Worm (Caenorhabditis elegans) whole organism, L4 larva: ENCODE results near the gene R04F11.2.

Experiments used
- F10B5.3 ChIP-seq: sonication (generic microtip); optimal IDR thresholded peaks from 2 replicates; lab custom pipeline; 2016; ENCODE audit warnings: mild to moderate bottlenecking, missing genetic modification characterization, missing compliant biosample characterization
- F44E2.7 ChIP-seq: fragments of 200-800 bp; sonication (Bioruptor generic); IDR thresholded peaks from 2 replicates; pipeline ENCODE4 v2.1.2; 2022; ENCODE audit warnings: missing genetic modification characterization, missing compliant biosample characterization
- T26A8.4 ChIP-seq: fragments of 200-800 bp; sonication (Bioruptor generic); IDR thresholded peaks from 2 replicates; pipeline ENCODE4 v1.3.6; 2022; ENCODE audit warnings: missing genetic modification characterization, missing compliant biosample characterization
- Y75B8A.6 ChIP-seq: fragments of 200-800 bp; sonication (Bioruptor generic); IDR thresholded peaks from 2 replicates; pipeline ENCODE4 v1.3.6; 2022; ENCODE audit warnings: missing genetic modification reagents, missing genetic modification characterization, missing compliant biosample characterization
- ZK337.2 ChIP-seq: fragments of 200-800 bp; sonication (Bioruptor generic); IDR thresholded peaks from 2 replicates; pipeline ENCODE4 v1.3.6; 2022; ENCODE audit warnings: missing genetic modification reagents, missing genetic modification characterization, missing compliant biosample characterization
- ZK546.5 ChIP-seq, 2 experiments: sonication (generic microtip); optimal IDR thresholded peaks; 2 replicates each; lab custom pipeline; 2017; ENCODE audit warnings: missing biosample characterization in 2 of 2, missing genetic modification characterization in 2 of 2
- aha-1 ChIP-seq: fragments of 150-350 bp; peaks from one replicate; lab custom pipeline; 2014; ENCODE audit warnings: missing biosample characterization, missing genetic modification characterization
- attf-4 ChIP-seq: sonication (generic microtip); optimal IDR thresholded peaks from 3 replicates; lab custom pipeline; 2017; ENCODE audit warnings: missing biosample characterization, missing genetic modification characterization
- ceh-20 ChIP-seq: fragments of 200-800 bp; sonication (Bioruptor generic); IDR thresholded peaks from 2 replicates; pipeline ENCODE4 v1.3.6; 2022; ENCODE audit warnings: missing genetic modification reagents, missing genetic modification characterization, missing compliant biosample characterization
- ceh-28 ChIP-seq: fragments of 150-350 bp; optimal IDR thresholded peaks from 2 replicates; lab custom pipeline; 2014; ENCODE audit warnings: missing biosample characterization, missing genetic modification reagents, missing genetic modification characterization
- ceh-32 ChIP-seq: sonication (generic microtip); optimal IDR thresholded peaks from 2 replicates; lab custom pipeline; 2016; ENCODE audit warnings: mild to moderate bottlenecking, missing genetic modification characterization, missing compliant biosample characterization; ENCODE audit not compliant: poor library complexity
- ceh-62 ChIP-seq: sonication (generic microtip); optimal IDR thresholded peaks from 2 replicates; lab custom pipeline; 2017; ENCODE audit warnings: missing biosample characterization, missing genetic modification characterization
- ctbp-1 ChIP-seq: fragments of 200-800 bp; sonication (Bioruptor generic); IDR thresholded peaks from 2 replicates; pipeline ENCODE4 v1.3.6; 2022; ENCODE audit warnings: missing genetic modification reagents, missing genetic modification characterization, missing compliant biosample characterization
- daf-12 ChIP-seq: fragments of 150-350 bp; optimal IDR thresholded peaks from 2 replicates; lab custom pipeline; 2014; ENCODE audit warnings: missing biosample characterization, missing genetic modification reagents, missing genetic modification characterization
- daf-16 ChIP-seq, 3 experiments: sonication (generic microtip); optimal IDR thresholded peaks; 2 replicates each; lab custom pipeline; 2016 to 2017; ENCODE audit warnings: missing genetic modification characterization in 3 of 3, missing genetic modification reagents in 3 of 3, mild to moderate bottlenecking in 2 of 3, missing compliant biosample characterization in 2 of 3, missing biosample characterization in 1 of 3, moderate library complexity in 1 of 3
- duxl-1 ChIP-seq: sonication (generic microtip); optimal IDR thresholded peaks from 2 replicates; lab custom pipeline; 2016; ENCODE audit warnings: mild to moderate bottlenecking, missing genetic modification characterization, moderate library complexity, missing compliant biosample characterization; ENCODE audit not compliant: poor library complexity
- dve-1 ChIP-seq: sonication (generic microtip); optimal IDR thresholded peaks from 2 replicates; lab custom pipeline; 2017; ENCODE audit warnings: antibody characterized with exemption, mild to moderate bottlenecking, missing genetic modification characterization, missing compliant biosample characterization; ENCODE audit not compliant: insufficient read depth
- egl-27 ChIP-seq: sonication (generic microtip); optimal IDR thresholded peaks from 3 replicates; lab custom pipeline; 2017; ENCODE audit warnings: missing biosample characterization, missing genetic modification reagents, missing genetic modification characterization
- hif-1 ChIP-seq, 2 experiments: sonication (generic microtip); optimal IDR thresholded peaks; 2 replicates each; lab custom pipeline; 2016 to 2017; ENCODE audit warnings: missing compliant biosample characterization in 2 of 2, missing genetic modification characterization in 2 of 2, missing genetic modification reagents in 2 of 2, missing genotype in 2 of 2, mild to moderate bottlenecking in 1 of 2
- hlh-11 ChIP-seq: fragments of 200-800 bp; sonication (Bioruptor generic); optimal IDR thresholded peaks from 2 replicates; lab custom pipeline; 2018; ENCODE audit warnings: mild to moderate bottlenecking, missing genetic modification characterization, missing compliant biosample characterization
- hmg-1.1 ChIP-seq: fragments of 200-800 bp; sonication (Bioruptor generic); IDR thresholded peaks from 2 replicates; pipeline ENCODE4 v1.3.6; 2022; ENCODE audit warnings: missing genetic modification reagents, missing genetic modification characterization, missing compliant biosample characterization
- lin-15B ChIP-seq: fragments of 150-350 bp; sonication (generic microtip); optimal IDR thresholded peaks from 3 replicates; lab custom pipeline; 2014; ENCODE audit warnings: missing biosample characterization, missing genetic modification characterization
- lin-39 ChIP-seq: fragments of 150-350 bp; optimal IDR thresholded peaks from 2 replicates; lab custom pipeline; 2014; ENCODE audit warnings: missing biosample characterization, missing genetic modification reagents, missing genetic modification characterization
- lsy-2 ChIP-seq, 2 experiments: fragments of 150-350 bp in 1 of 2; sonication (generic microtip) in 1 of 2; optimal IDR thresholded peaks; 2 replicates each; lab custom pipeline; 2014 to 2017; ENCODE audit warnings: missing biosample characterization in 2 of 2, missing genetic modification characterization in 2 of 2
- madf-9 ChIP-seq: fragments of 200-800 bp; sonication (Bioruptor generic); conservative IDR thresholded peaks from 2 replicates; pipeline ENCODE4 v1.3.6; 2022; ENCODE audit warnings: missing genetic modification reagents, missing genetic modification characterization, missing compliant biosample characterization
- mdl-1 ChIP-seq, 2 experiments: fragments of 150-350 bp in 1 of 2; sonication (generic microtip) in 1 of 2; optimal IDR thresholded peaks; 2 replicates each; lab custom pipeline; 2014 to 2017; ENCODE audit warnings: missing biosample characterization in 2 of 2, missing genetic modification characterization in 2 of 2
- mdt-29 ChIP-seq: fragments of 200-800 bp; sonication (Bioruptor generic); IDR thresholded peaks from 2 replicates; pipeline ENCODE4 v1.3.6; 2022; ENCODE audit warnings: missing genetic modification reagents, missing genetic modification characterization, missing compliant biosample characterization
- mxl-3 ChIP-seq: fragments of 200-800 bp; sonication (Bioruptor generic); optimal IDR thresholded peaks from 2 replicates; lab custom pipeline; 2018; ENCODE audit warnings: mild to moderate bottlenecking, missing genetic modification characterization, missing compliant biosample characterization
- nhr-10 ChIP-seq: fragments of 150-350 bp; optimal IDR thresholded peaks from 2 replicates; lab custom pipeline; 2014; ENCODE audit warnings: missing biosample characterization, missing genetic modification characterization
- nhr-111 ChIP-seq: fragments of 200-800 bp; sonication (Bioruptor generic); optimal IDR thresholded peaks from 2 replicates; lab custom pipeline; 2018; ENCODE audit warnings: mild to moderate bottlenecking, missing genetic modification characterization, missing compliant biosample characterization
- nhr-28 ChIP-seq: fragments of 150-350 bp; optimal IDR thresholded peaks from 2 replicates; lab custom pipeline; 2014; ENCODE audit warnings: missing biosample characterization, missing genetic modification characterization
- nhr-42 ChIP-seq: fragments of 200-800 bp; sonication (Bioruptor generic); IDR thresholded peaks from 2 replicates; pipeline ENCODE4 v1.3.6; 2022; ENCODE audit warnings: missing genetic modification characterization, missing compliant biosample characterization
- nhr-48 ChIP-seq: sonication (generic microtip); optimal IDR thresholded peaks from 2 replicates; lab custom pipeline; 2016; ENCODE audit warnings: mild to moderate bottlenecking, missing genetic modification characterization, missing compliant biosample characterization
- nhr-77 ChIP-seq: fragments of 150-350 bp; optimal IDR thresholded peaks from 2 replicates; lab custom pipeline; 2014; ENCODE audit warnings: missing biosample characterization, missing genetic modification characterization
- php-3 ChIP-seq: fragments of 200-800 bp; sonication (Bioruptor generic); IDR thresholded peaks from 2 replicates; pipeline ENCODE4 v1.3.6; 2022; ENCODE audit warnings: missing genetic modification reagents, missing genetic modification characterization, missing compliant biosample characterization
- sdz-12 ChIP-seq: fragments of 200-800 bp; sonication (Bioruptor generic); optimal IDR thresholded peaks from 2 replicates; lab custom pipeline; 2018; ENCODE audit warnings: mild to moderate bottlenecking, missing genetic modification characterization, missing compliant biosample characterization
- snpc-1.2 ChIP-seq: fragments of 200-800 bp; sonication (Bioruptor generic); IDR thresholded peaks from 2 replicates; pipeline ENCODE4 v1.3.6; 2022; ENCODE audit warnings: missing genetic modification reagents, missing genetic modification characterization, missing compliant biosample characterization
- spr-1 ChIP-seq: sonication (generic microtip); optimal IDR thresholded peaks from 2 replicates; lab custom pipeline; 2016; ENCODE audit warnings: mild to moderate bottlenecking, missing genetic modification characterization, missing compliant biosample characterization
- tra-1 ChIP-seq: fragments of 200-800 bp; sonication (Bioruptor generic); IDR thresholded peaks from 2 replicates; pipeline ENCODE4 v1.3.6; 2022; ENCODE audit warnings: missing genetic modification reagents, missing genetic modification characterization, missing compliant biosample characterization
- unc-62 ChIP-seq, 3 experiments: fragments of 150-350 bp in 1 of 3; sonication (generic microtip); optimal IDR thresholded peaks in 2 of 3; peaks in 1 of 3; 1 replicate in 1 of 3; 2 replicates in 2 of 3; lab custom pipeline; 2014 to 2017; ENCODE audit warnings: missing biosample characterization in 3 of 3, missing genetic modification characterization in 3 of 3, missing genetic modification reagents in 3 of 3, missing genotype in 1 of 3
- vab-7 ChIP-seq: fragments of 200-800 bp; sonication (Bioruptor generic); IDR thresholded peaks from 2 replicates; pipeline ENCODE4 v1.3.6; 2022; ENCODE audit warnings: missing genetic modification reagents, missing genetic modification characterization, missing compliant biosample characterization
- zag-1 ChIP-seq: fragments of 150-350 bp; optimal IDR thresholded peaks from 2 replicates; lab custom pipeline; 2014; ENCODE audit warnings: missing biosample characterization, missing genetic modification characterization
- zfp-2 ChIP-seq: sonication (generic microtip); optimal IDR thresholded peaks from 2 replicates; lab custom pipeline; 2016; ENCODE audit warnings: mild to moderate bottlenecking, missing genetic modification characterization, missing compliant biosample characterization
- zip-11 ChIP-seq: fragments of 200-800 bp; sonication (Bioruptor generic); IDR thresholded peaks from 2 replicates; pipeline ENCODE4 v1.3.6; 2022; ENCODE audit warnings: missing genetic modification characterization, missing compliant biosample characterization
- ztf-7 ChIP-seq: fragments of 150-350 bp; optimal IDR thresholded peaks from 2 replicates; lab custom pipeline; 2014; ENCODE audit warnings: missing biosample characterization, missing genetic modification characterization

R04F11.2 gene

ce11 chrV:12291587-12291986, 26.6 kb upstream of the R04F11.2 start, which contains the start of the genes srpa-68 and srh-16 (continued):
- TF ChIP-seq lsy-2 (tag; optimal IDR thresholded peaks at IDR 0.05; lab: Kevin White, UChicago), result peak; percentile 22 to 94
- TF ChIP-seq nhr-28 (tag; lab: Kevin White, UChicago), result peak; percentile 72
- TF ChIP-seq nhr-77 (tag; lab: Kevin White, UChicago), result peak; percentile 37

ce11 chrV:12294091-12294490, 24.1 kb upstream of the R04F11.2 start:
- TF ChIP-seq hif-1 (tag; optimal IDR thresholded peaks at IDR 0.05; lab: Kevin White, UChicago), result no peak
- TF ChIP-seq zfp-2 (tag; lab: Kevin White, UChicago), result no peak
- TF ChIP-seq madf-9 (GFP tag; lab: Robert Waterston, UW), result no peak
- TF ChIP-seq ZK337.2 (GFP tag; lab: Robert Waterston, UW), result no peak
- peak; percentile 34; the same call in 1 of the 2 replicates for TF ChIP-seq ceh-20
- no peak for TF ChIP-seq aha-1
- TF ChIP-seq nhr-42 (GFP tag; lab: Robert Waterston, UW), result no peak
- 0 out of 2 replicates have a peak, but pooled peaks have one; percentile 26 for TF ChIP-seq tra-1
- no peak for TF ChIP-seq snpc-1.2 (GFP tag; lab: Robert Waterston, UW)
- TF ChIP-seq spr-1 (tag; lab: Kevin White, UChicago), result no peak
- TF ChIP-seq ctbp-1 (GFP tag; lab: Robert Waterston, UW), result no peak
- no peak for TF ChIP-seq mdl-1 (tag; optimal IDR thresholded peaks at IDR 0.05; lab: Kevin White, UChicago)
- no peak for TF ChIP-seq attf-4
- TF ChIP-seq nhr-111, result no peak
- no peak for TF ChIP-seq hmg-1.1 (GFP tag; lab: Robert Waterston, UW)
- no peak for TF ChIP-seq vab-7 (GFP tag; lab: Robert Waterston, UW)
- no peak for TF ChIP-seq ztf-7 (tag; lab: Kevin White, UChicago)
- no peak for TF ChIP-seq php-3 (GFP tag; lab: Robert Waterston, UW)
- TF ChIP-seq F44E2.7 (GFP tag; lab: Robert Waterston, UW), result no peak
- no peak for TF ChIP-seq nhr-10 (tag; lab: Kevin White, UChicago)
- TF ChIP-seq daf-16 (GFP tag; optimal IDR thresholded peaks at IDR 0.05; lab: Kevin White, UChicago), result no peak
- TF ChIP-seq daf-16 (tag; optimal IDR thresholded peaks at IDR 0.05; lab: Kevin White, UChicago), result no peak
- no peak for TF ChIP-seq egl-27
- TF ChIP-seq sdz-12 (GFP tag; lab: Kevin White, UChicago), result no peak
- TF ChIP-seq nhr-28 (tag; lab: Kevin White, UChicago), result peak; percentile 32
- TF ChIP-seq unc-62 (GFP tag; optimal IDR thresholded peaks at IDR 0.05 in 1 of 2; lab: Kevin White, UChicago), result peak in 1 of 2 experiments; percentile 79
- no peak for TF ChIP-seq unc-62 (tag; optimal IDR thresholded peaks at IDR 0.05; lab: Kevin White, UChicago)
- no peak for TF ChIP-seq mdt-29 (GFP tag; lab: Robert Waterston, UW)
- TF ChIP-seq lin-15B (tag; lab: Kevin White, UChicago), result no peak
- no peak for TF ChIP-seq F10B5.3
- TF ChIP-seq ceh-32, result no peak
- no peak for TF ChIP-seq nhr-48 (tag; lab: Kevin White, UChicago)
- TF ChIP-seq dve-1 (tag; lab: Kevin White, UChicago), result no peak
- TF ChIP-seq ZK546.5 (tag; optimal IDR thresholded peaks at IDR 0.05; lab: Kevin White, UChicago), result no peak
- no peak for TF ChIP-seq T26A8.4 (GFP tag; lab: Robert Waterston, UW)
- TF ChIP-seq daf-12, result no peak
- TF ChIP-seq ceh-28 (tag; lab: Kevin White, UChicago), result no peak
- TF ChIP-seq zag-1, result no peak

- TF ChIP-seq lin-39 (tag; lab: Kevin White, UChicago) (no peak), duxl-1 (no peak), hlh-11 (tag; lab: Kevin White, UChicago) (peak; percentile 8), Y75B8A.6 (no peak), tra-1 (no peak), mdl-1 (tag; optimal IDR thresholded peaks at IDR 0.05; lab: Kevin White, UChicago) (peak in 1 of 2 experiments; percentile 39), nhr-28 (tag; lab: Kevin White, UChicago) (peak; percentile 44), ceh-62 (tag; lab: Kevin White, UChicago) (no peak), mxl-3 (peak; percentile 47), zip-11 (no peak), unc-62 (GFP tag; optimal IDR thresholded peaks at IDR 0.05 in 1 of 2; lab: Kevin White, UChicago) (peak in 1 of 2 experiments; percentile 93), unc-62 (tag; optimal IDR thresholded peaks at IDR 0.05; lab: Kevin White, UChicago) (no peak)
These were observed 23.2 kb upstream of the R04F11.2 start for ce11 chrV:12295015-12295414.
